Fruit fly (Drosophila melanogaster): ENCODE measurements around the gene Ddx1.

Ddx1 gene

DNA sequence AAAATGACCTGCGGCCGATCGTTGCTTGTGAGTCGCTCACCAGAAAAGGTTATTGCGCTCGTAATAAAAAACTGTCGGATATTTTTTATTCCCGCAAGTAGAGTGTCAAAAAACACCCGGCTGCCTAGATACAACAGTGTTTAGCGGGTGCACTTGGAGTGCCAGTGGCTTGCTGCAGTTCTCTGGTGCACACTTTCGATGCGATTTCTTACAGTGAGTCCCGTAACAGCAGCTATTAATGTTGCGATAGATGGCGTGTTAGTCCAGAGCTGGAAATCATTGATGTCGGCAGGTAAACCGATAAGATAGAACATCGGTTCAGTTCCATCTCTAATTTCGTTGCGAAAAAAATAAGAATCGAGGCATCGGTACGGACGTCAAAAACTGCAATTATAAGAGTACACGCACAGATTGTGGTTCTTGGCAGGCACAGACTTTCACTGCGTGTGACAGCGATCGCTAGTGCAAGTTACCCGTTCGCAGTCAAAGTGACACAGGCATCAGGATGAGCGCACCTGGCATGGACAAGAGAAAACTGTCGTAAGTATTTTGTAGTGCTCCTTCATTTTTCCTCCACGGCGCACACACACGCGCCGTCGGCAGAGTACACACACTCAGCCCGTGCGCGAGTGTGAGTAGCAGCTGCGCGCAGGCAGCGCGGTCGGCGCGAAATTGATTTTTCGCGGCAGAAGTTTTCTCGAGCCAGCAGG is 4.2 kb downstream of the Ddx1 start, which contains the start of gene Csp (continued):
- peak; percentile 39 for TF ChIP-seq CG34376 (GFP tag; optimal IDR thresholded peaks at IDR 0.05)
- no peak for TF ChIP-seq kah (GFP tag; optimal IDR thresholded peaks at IDR 0.05)
- TF ChIP-seq D (optimal IDR thresholded peaks at IDR 0.05), result no peak
- TF ChIP-seq D (GFP tag; optimal IDR thresholded peaks at IDR 0.05), result no peak
- no peak for TF ChIP-seq CG1529 (GFP tag; optimal IDR thresholded peaks at IDR 0.05)
- TF ChIP-seq CG30431 (GFP tag; optimal IDR thresholded peaks at IDR 0.05), result no peak
- no peak for TF ChIP-seq CG6175 (GFP tag; IDR thresholded peaks at IDR 0.05)
- no peak for TF ChIP-seq CG4282 (GFP tag; optimal IDR thresholded peaks at IDR 0.05)
- no peak for TF ChIP-seq dan (GFP tag; IDR thresholded peaks at IDR 0.05)
- no peak for TF ChIP-seq CG18599 (GFP tag; optimal IDR thresholded peaks at IDR 0.05)
- TF ChIP-seq eyg (GFP tag; optimal IDR thresholded peaks at IDR 0.05), result no peak
- no peak for TF ChIP-seq tin (GFP tag; optimal IDR thresholded peaks at IDR 0.05)
- TF ChIP-seq Atf-2 (GFP tag; optimal IDR thresholded peaks at IDR 0.05), result no peak
- peak; percentile 48 for TF ChIP-seq nom (GFP tag; optimal IDR thresholded peaks at IDR 0.05)
- peak; percentile 77 for TF ChIP-seq sqz (GFP tag; optimal IDR thresholded peaks at IDR 0.05)
- TF ChIP-seq Tbp (GFP tag; optimal IDR thresholded peaks at IDR 0.05), result no peak
- peak; percentile 16 for TF ChIP-seq CG12155 (GFP tag; optimal IDR thresholded peaks at IDR 0.05)
- TF ChIP-seq CG6689 (GFP tag; IDR thresholded peaks at IDR 0.05), result no peak
- TF ChIP-seq CG15011 (GFP tag; optimal IDR thresholded peaks at IDR 0.05), result no peak
- TF ChIP-seq sens-2 (GFP tag; IDR thresholded peaks at IDR 0.05), result no peak
- no peak for TF ChIP-seq kay (GFP tag; optimal IDR thresholded peaks at IDR 0.05)
- TF ChIP-seq CG8281 (tag; optimal IDR thresholded peaks at IDR 0.05), result no peak
- no peak for TF ChIP-seq Xrp1 (GFP tag; IDR thresholded peaks at IDR 0.05)
- TF ChIP-seq D19A (tag; optimal IDR thresholded peaks at IDR 0.05), result no peak
- no peak for TF ChIP-seq ase (GFP tag; IDR thresholded peaks at IDR 0.05)
- TF ChIP-seq oc (tag; optimal IDR thresholded peaks at IDR 0.05), result no peak
- TF ChIP-seq ro (GFP tag; IDR thresholded peaks at IDR 0.05), result no peak
- TF ChIP-seq org-1 (GFP tag; optimal IDR thresholded peaks at IDR 0.05), result peak; percentile 46
- TF ChIP-seq bcd (GFP tag; optimal IDR thresholded peaks at IDR 0.05), result no peak
- TF ChIP-seq CG1024 (GFP tag; IDR thresholded peaks at IDR 0.05), result no peak
- no peak for TF ChIP-seq repo (GFP tag; optimal IDR thresholded peaks at IDR 0.05)
- no peak for TF ChIP-seq gce (GFP tag; IDR thresholded peaks at IDR 0.05)
- no peak for TF ChIP-seq nau (GFP tag; optimal IDR thresholded peaks at IDR 0.05)
- TF ChIP-seq CG32772 (GFP tag; IDR thresholded peaks at IDR 0.05), result no peak
- TF ChIP-seq CrebB (tag; optimal IDR thresholded peaks at IDR 0.05), result peak; percentile 26

DNA sequence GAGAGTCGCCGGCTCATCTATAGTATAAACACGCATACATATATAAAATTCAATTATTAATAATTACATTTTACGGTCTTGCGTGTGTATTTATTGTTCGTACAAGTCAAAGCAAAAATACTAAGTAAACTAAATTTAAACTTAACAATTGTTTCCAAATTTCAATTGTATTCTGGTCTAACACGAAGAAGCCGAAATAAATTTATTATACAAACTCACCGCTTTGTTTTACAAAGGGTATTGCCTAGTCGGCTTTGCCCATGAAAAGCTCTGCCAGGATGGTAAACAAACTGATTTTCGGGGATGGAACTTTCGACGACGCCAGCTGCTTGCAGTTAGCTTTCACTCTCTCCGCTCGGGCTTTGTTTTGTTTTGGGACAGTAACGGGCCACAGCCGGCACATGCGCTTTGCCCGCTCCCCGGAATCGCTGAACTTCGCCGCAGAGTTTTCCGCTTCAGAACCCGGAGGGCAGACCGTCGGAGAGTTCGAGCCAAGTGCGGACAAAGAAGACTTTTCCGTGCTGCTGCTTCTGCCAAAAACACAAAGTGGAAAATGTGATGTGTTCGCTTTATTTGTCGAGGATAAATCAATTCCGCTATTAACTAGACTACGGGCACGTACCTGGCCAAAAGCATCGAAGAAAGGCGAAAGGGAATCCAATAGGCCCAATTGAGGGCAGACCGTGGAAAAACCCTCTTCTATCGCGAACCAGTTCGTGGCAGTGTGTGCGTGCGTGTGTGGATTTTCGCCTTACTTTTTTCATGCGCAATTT is 10.5 kb downstream of the Ddx1 start, which contains the start of gene Srpk79D:
Gene Srpk79D (plus strand): TSS at position 457 of the 773 bp plus-strand sequence.
- TF ChIP-seq CG15514 (GFP tag; optimal IDR thresholded peaks at IDR 0.05) (peak; percentile 96), Elba2 (GFP tag; optimal IDR thresholded peaks at IDR 0.05) (peak; percentile 6), gem (tag; optimal IDR thresholded peaks at IDR 0.05) (peak; percentile 5), chinmo (GFP tag; IDR thresholded peaks at IDR 0.05; ENCODE audit: partially characterized antibody) (0 out of 4 replicates have a peak, but pooled peaks have one; percentile 48), CG13287 (GFP tag; IDR thresholded peaks at IDR 0.05; ENCODE audit: partially characterized antibody) (no peak), Six4 (GFP tag; optimal IDR thresholded peaks at IDR 0.05) (no peak), sens (GFP tag) (peak; percentile 57), vvl (GFP tag; IDR thresholded peaks at IDR 0.05) (0 out of 2 replicates have a peak, but pooled peaks have one; percentile 11), CG18599 (GFP tag; optimal IDR thresholded peaks at IDR 0.05) (peak; percentile 25), row (GFP tag; IDR thresholded peaks at IDR 0.05) (peak; percentile 57; the same call in 1 of the 3 replicates), ci (GFP tag; IDR thresholded peaks at IDR 0.05) (peak; percentile 59; the same call in 1 of the 3 replicates), D19A (tag; optimal IDR thresholded peaks at IDR 0.05) (peak; percentile 94), ara (GFP tag; IDR thresholded peaks at IDR 0.05) (0 out of 2 replicates have a peak, but pooled peaks have one; percentile 45), CG9797 (GFP tag; optimal IDR thresholded peaks at IDR 0.05) (no peak), crp (GFP tag; optimal IDR thresholded peaks at IDR 0.05) (peak in 1 of 2 experiments; percentile 40), CG30403 (GFP tag; optimal IDR thresholded peaks at IDR 0.05) (peak; percentile 3), Med (GFP tag) (peak; percentile 77)
